Worm (Caenorhabditis elegans): ENCODE measurements around the gene sucg-1.

sucg-1 gene

ce11 chrIV:7706805-7707204 is 21.9 kb upstream of the sucg-1 start, which contains the start of gene F33D4.4:
F33D4.4 (minus strand) TSS chrIV:7706905.
- TF ChIP-seq blmp-1 (tag; optimal IDR thresholded peaks at IDR 0.05): peak; percentile 49
- peak; percentile 34 for TF ChIP-seq dsc-1 (tag; optimal IDR thresholded peaks at IDR 0.05)
- no peak for TF ChIP-seq isw-1 (GFP tag; IDR thresholded peaks at IDR 0.05)

DNA sequence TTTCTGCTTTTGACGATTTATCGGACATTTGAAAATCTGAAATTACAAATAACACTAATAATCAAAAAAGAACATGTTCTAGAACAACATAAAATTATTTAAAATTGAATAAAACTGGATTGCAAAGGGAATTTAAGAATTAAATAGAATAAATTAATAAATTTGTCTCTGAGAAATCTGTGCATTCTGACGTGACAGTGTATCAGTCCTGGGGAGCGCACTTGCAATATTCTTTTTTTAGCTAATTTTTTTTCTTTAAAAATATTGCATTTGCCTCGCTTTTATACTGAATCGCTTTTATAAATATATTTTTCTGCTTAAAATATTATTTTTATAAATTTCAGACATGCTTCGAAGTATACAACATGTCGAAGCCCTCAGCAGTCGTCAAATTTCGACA is 19.0 kb upstream of the sucg-1 start, which contains the start of the genes mrpl-1, emc-6 and mrps-24:
mrpl-1 (minus strand) TSS at position 1 of the 400 bp plus-strand sequence.
emc-6 (minus strand) TSS at position 36 of the 400 bp plus-strand sequence.
mrps-24 (plus strand) TSS at position 345 of the 400 bp plus-strand sequence.
- TF ChIP-seq swsn-7 (tag; optimal IDR thresholded peaks at IDR 0.05) (peak; percentile 68), grh-1 (GFP tag; IDR thresholded peaks at IDR 0.05) (no peak), lin-35 (GFP tag; optimal IDR thresholded peaks at IDR 0.05) (peak; percentile 67 to 75), elt-2 (tag; optimal IDR thresholded peaks at IDR 0.05) (peak; percentile 3), unc-86 (tag; optimal IDR thresholded peaks at IDR 0.05) (peak; percentile 36), snu-23 (GFP tag; optimal IDR thresholded peaks at IDR 0.05) (peak; percentile 73), nhr-20 (tag; optimal IDR thresholded peaks at IDR 0.05) (peak; percentile 59), fkh-8 (tag; optimal IDR thresholded peaks at IDR 0.05) (peak; percentile 18), nhr-237 (tag; optimal IDR thresholded peaks at IDR 0.05) (no peak), Y116A8C.19 (tag; optimal IDR thresholded peaks at IDR 0.05; ENCODE audit: borderline replicate concordance) (no peak), unc-130 (tag; optimal IDR thresholded peaks at IDR 0.05) (peak; percentile 44), ceh-63 (GFP tag; optimal IDR thresholded peaks at IDR 0.05) (no peak), mep-1 (tag; optimal IDR thresholded peaks at IDR 0.05) (peak; percentile 91), zip-4 (GFP tag; optimal IDR thresholded peaks at IDR 0.05) (no peak), lsy-2 (tag; optimal IDR thresholded peaks at IDR 0.05) (peak; percentile 78 to 85), skn-1 (tag; optimal IDR thresholded peaks at IDR 0.05) (peak; percentile 74), blmp-1 (tag; optimal IDR thresholded peaks at IDR 0.05) (peak; percentile 50), ceh-82 (tag; optimal IDR thresholded peaks at IDR 0.05) (peak in 2 of 3 experiments; percentile 50 to 55), nhr-77 (tag; optimal IDR thresholded peaks at IDR 0.05) (no peak), ceh-90 (tag; optimal IDR thresholded peaks at IDR 0.05) (no peak), pax-3 (tag; optimal IDR thresholded peaks at IDR 0.05) (no peak), efl-1 (optimal IDR thresholded peaks at IDR 0.05) (peak; percentile 58 to 67), efl-1 (GFP tag; optimal IDR thresholded peaks at IDR 0.05 in 1 of 2) (peak; percentile 69 to 94), aly-2 (tag; optimal IDR thresholded peaks at IDR 0.05) (no peak), snpc-4 (tag; optimal IDR thresholded peaks at IDR 0.05) (peak; percentile 31), dpl-1 (GFP tag; optimal IDR thresholded peaks at IDR 0.05) (peak; percentile 57 to 80 (median 65)), xbp-1 (tag; optimal IDR thresholded peaks at IDR 0.05) (peak; percentile 68), F16B12.6 (tag; optimal IDR thresholded peaks at IDR 0.05) (peak; percentile 84), tbx-2 (tag; optimal IDR thresholded peaks at IDR 0.05) (peak; percentile 56), lin-39 (tag; optimal IDR thresholded peaks at IDR 0.05) (no peak), nhr-90 (tag; optimal IDR thresholded peaks at IDR 0.05; ENCODE audit: poor library complexity) (peak; percentile 56), hpl-2 (GFP tag; optimal IDR thresholded peaks at IDR 0.05) (no peak), nhr-71 (tag; optimal IDR thresholded peaks at IDR 0.05) (peak; percentile 76), lir-3 (tag; optimal IDR thresholded peaks at IDR 0.05; ENCODE audit: poor library complexity) (peak; percentile 35), alr-1 (tag; optimal IDR thresholded peaks at IDR 0.05; ENCODE audit: borderline replicate concordance) (no peak), lin-15B (tag; optimal IDR thresholded peaks at IDR 0.05) (peak; percentile 74), rnt-1 (tag; optimal IDR thresholded peaks at IDR 0.05) (peak; percentile 53), lin-14 (GFP tag; optimal IDR thresholded peaks at IDR 0.05) (peak; percentile 71), egl-13 (tag; optimal IDR thresholded peaks at IDR 0.05) (peak; percentile 35), lin-13 (GFP tag; optimal IDR thresholded peaks at IDR 0.05) (peak; percentile 37), nhr-19 (GFP tag; conservative IDR thresholded peaks at IDR 0.05) (peak; percentile 58), dsc-1 (tag; optimal IDR thresholded peaks at IDR 0.05) (peak; percentile 28), C16A3.4 (tag; optimal IDR thresholded peaks at IDR 0.05) (peak; percentile 82), nhr-47 (tag; optimal IDR thresholded peaks at IDR 0.05) (no peak), elt-3 (tag; optimal IDR thresholded peaks at IDR 0.05) (peak in 1 of 6 experiments; percentile 16)

Measured in whole organism, L1 larva.